Worm (Caenorhabditis elegans): Measurements from ENCODE around the gene dnc-2.

- TF ChIP-seq hlh-6 (tag; optimal IDR thresholded peaks at IDR 0.05) (no peak), ceh-18 (tag; optimal IDR thresholded peaks at IDR 0.05) (no peak), sdc-2 (tag; optimal IDR thresholded peaks at IDR 0.05) (no peak), nhr-11 (tag; optimal IDR thresholded peaks at IDR 0.05) (no peak), nhr-232 (tag; optimal IDR thresholded peaks at IDR 0.05) (no peak), pha-4 (tag; optimal IDR thresholded peaks at IDR 0.05) (no peak)
These were observed 48.5 kb downstream of the dnc-2 start for ce11 chrIII:5876867-5877641.
